Fruit fly (Drosophila melanogaster): ENCODE measurements around the gene wts.

DNA sequence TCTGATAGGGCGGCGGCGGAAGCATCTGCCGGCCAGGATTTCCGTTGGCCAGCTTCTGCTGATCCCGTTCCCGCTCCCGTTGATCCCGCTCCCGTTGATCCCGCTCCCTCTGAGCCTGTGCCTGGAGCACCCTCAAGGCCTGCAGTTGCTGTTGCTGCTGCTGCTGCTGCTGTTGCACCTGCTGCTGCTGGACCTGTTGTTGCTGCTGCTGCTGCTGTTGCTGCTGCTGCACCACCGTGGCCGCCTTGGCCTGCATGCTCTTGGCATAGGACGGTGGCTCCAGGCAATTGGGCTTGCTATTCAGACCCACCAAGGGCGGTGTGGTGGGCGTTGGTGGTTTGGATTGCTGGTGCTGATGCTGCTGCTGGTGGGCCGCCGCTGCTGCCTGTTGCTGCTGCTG, 13.5 kb downstream of the wts start:
- TF ChIP-seq CG8478 (optimal IDR thresholded peaks at IDR 0.05) = no peak
- no peak for TF ChIP-seq CTCF (optimal IDR thresholded peaks at IDR 0.05)
